Worm (Caenorhabditis elegans) whole organism, midembryonic: ENCODE measurements around the gene M162.5.

ENCODE experiments used
- T22C8.4 ChIP-seq: fragments of 200-800 bp; sonication (Bioruptor generic); IDR thresholded peaks from 2 replicates; pipeline ENCODE4 v1.3.6; 2022; ENCODE audit warnings: missing genetic modification characterization, missing compliant biosample characterization
- cog-1 ChIP-seq: sonication (generic microtip); optimal IDR thresholded peaks from 2 replicates; lab custom pipeline; 2016; ENCODE audit warnings: missing genetic modification characterization, missing compliant biosample characterization
- flt-1 ChIP-seq: fragments of 200-800 bp; sonication (Bioruptor generic); IDR thresholded peaks from 2 replicates; pipeline ENCODE4 v1.3.6; 2022; ENCODE audit warnings: missing genetic modification characterization, missing compliant biosample characterization
- ref-1 ChIP-seq: fragments of 200-800 bp; sonication (Bioruptor generic); conservative IDR thresholded peaks from 2 replicates; pipeline ENCODE4 v1.3.6; 2022; ENCODE audit warnings: missing genetic modification reagents, missing genetic modification characterization, missing compliant biosample characterization
- tab-1 ChIP-seq: fragments of 200-800 bp; sonication (Bioruptor generic); IDR thresholded peaks from 2 replicates; pipeline ENCODE4 v1.3.6; 2022; ENCODE audit warnings: missing genetic modification characterization, missing compliant biosample characterization
- ztf-23 ChIP-seq: fragments of 200-800 bp; sonication (Bioruptor generic); IDR thresholded peaks from 2 replicates; pipeline ENCODE4 v1.3.6; 2022; ENCODE audit warnings: missing genetic modification reagents, missing genetic modification characterization, missing compliant biosample characterization

- TF ChIP-seq ztf-23 (GFP tag; lab: Robert Waterston, UW) (no peak), T22C8.4 (GFP tag; lab: Robert Waterston, UW) (no peak), ref-1 (GFP tag; lab: Robert Waterston, UW) (no peak), cog-1 (tag; lab: Kevin White, UChicago) (no peak), tab-1 (GFP tag; lab: Robert Waterston, UW) (no peak), flt-1 (GFP tag; lab: Robert Waterston, UW) (no peak)
These were observed 15.0 kb upstream of the M162.5 start, which contains the start of gene W04E12.5 for ce11 chrV:19745852-19746251.
